Worm (Caenorhabditis elegans) whole organism, mixed stage, embryonic: ENCODE measurements around the gene F53F8.4.

Source experiments
- bed-3 ChIP-seq: fragments of 200-800 bp; sonication (Bioruptor generic); optimal IDR thresholded peaks from 3 replicates; lab custom pipeline; 2018; ENCODE audit warnings: mild to moderate bottlenecking, missing genetic modification characterization, moderate library complexity, missing compliant biosample characterization
- blmp-1 ChIP-seq: fragments of 150-350 bp; optimal IDR thresholded peaks from 2 replicates; lab custom pipeline; 2014; ENCODE audit warnings: missing biosample characterization, missing genetic modification characterization
- elt-1 ChIP-seq: sonication (generic microtip); optimal IDR thresholded peaks from 2 replicates; lab custom pipeline; 2017; ENCODE audit warnings: missing genetic modification characterization, mild to moderate bottlenecking, missing compliant biosample characterization, antibody characterized with exemption, moderate library complexity, borderline replicate concordance; ENCODE audit not compliant: insufficient read depth
- elt-3 ChIP-seq: fragments of 150-350 bp; optimal IDR thresholded peaks from 2 replicates; lab custom pipeline; 2014; ENCODE audit warnings: missing biosample characterization, missing genetic modification characterization
- mab-5 ChIP-seq: fragments of 150-350 bp; optimal IDR thresholded peaks from 2 replicates; lab custom pipeline; 2014; ENCODE audit warnings: missing biosample characterization, missing genetic modification characterization
- nhr-12 ChIP-seq: fragments of 150-350 bp; optimal IDR thresholded peaks from 2 replicates; lab custom pipeline; 2014; ENCODE audit warnings: missing biosample characterization, missing genetic modification characterization
- nhr-28 ChIP-seq: fragments of 150-350 bp; optimal IDR thresholded peaks from 2 replicates; lab custom pipeline; 2014; ENCODE audit warnings: missing biosample characterization, missing genetic modification characterization
- snpc-4 ChIP-seq: fragments of 150-350 bp; optimal IDR thresholded peaks from 2 replicates; lab custom pipeline; 2014; ENCODE audit warnings: missing biosample characterization, missing genetic modification characterization
- unc-39 ChIP-seq: fragments of 150-350 bp; optimal IDR thresholded peaks from 2 replicates; lab custom pipeline; 2014; ENCODE audit warnings: missing biosample characterization, missing genetic modification characterization
- unc-62 ChIP-seq: fragments of 150-350 bp; optimal IDR thresholded peaks from 2 replicates; lab custom pipeline; 2014; ENCODE audit warnings: missing biosample characterization, missing genetic modification reagents, missing genetic modification characterization
- ztf-11 ChIP-seq: fragments of 150-350 bp; optimal IDR thresholded peaks from 2 replicates; lab custom pipeline; 2014; ENCODE audit warnings: missing biosample characterization, missing genetic modification characterization

DNA sequence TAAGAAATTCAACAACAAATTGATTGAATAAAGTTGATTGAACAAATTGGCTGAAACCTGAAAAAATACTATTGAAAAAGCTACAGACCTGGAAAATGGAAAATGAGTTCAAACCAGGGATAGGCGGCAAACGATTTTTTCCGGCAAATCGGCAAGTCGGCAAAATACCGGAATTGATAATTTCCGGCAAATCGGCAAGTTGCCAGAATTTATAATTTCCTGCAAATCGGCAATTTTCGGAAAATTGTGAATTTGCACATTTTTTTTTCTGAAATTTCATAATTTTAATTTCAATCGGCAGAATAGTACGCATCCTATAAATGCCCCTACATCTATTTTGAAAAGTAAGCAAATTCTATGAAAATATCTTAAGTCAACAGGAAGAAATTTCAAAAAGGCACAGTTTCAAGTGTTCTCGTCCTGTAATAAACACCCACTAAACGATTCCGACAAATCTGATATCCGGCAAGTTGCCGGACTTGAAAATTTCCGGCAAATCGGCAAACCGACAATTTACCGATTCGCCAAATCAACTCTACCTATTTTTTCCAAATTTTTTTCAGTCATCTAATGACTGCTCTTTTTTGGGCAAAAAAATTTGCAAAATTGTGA, 25.5 kb upstream of the F53F8.4 start:
- TF ChIP-seq elt-3: no peak
- TF ChIP-seq nhr-12: no peak
- no peak for TF ChIP-seq bed-3 (GFP tag; lab: Kevin White, UChicago)
- no peak for TF ChIP-seq unc-39 (tag; lab: Kevin White, UChicago)
- TF ChIP-seq snpc-4 (tag; lab: Kevin White, UChicago): no peak
- no peak for TF ChIP-seq blmp-1
- no peak for TF ChIP-seq unc-62
- no peak for TF ChIP-seq elt-1 (tag; lab: Kevin White, UChicago)
- TF ChIP-seq mab-5 (tag; lab: Kevin White, UChicago): no peak
- TF ChIP-seq nhr-28 (tag; lab: Kevin White, UChicago): no peak
- TF ChIP-seq ztf-11 (tag; lab: Kevin White, UChicago): no peak
